Worm (Caenorhabditis elegans): ENCODE data around the gene ZK930.7.

Gene ZK930.7

DNA sequence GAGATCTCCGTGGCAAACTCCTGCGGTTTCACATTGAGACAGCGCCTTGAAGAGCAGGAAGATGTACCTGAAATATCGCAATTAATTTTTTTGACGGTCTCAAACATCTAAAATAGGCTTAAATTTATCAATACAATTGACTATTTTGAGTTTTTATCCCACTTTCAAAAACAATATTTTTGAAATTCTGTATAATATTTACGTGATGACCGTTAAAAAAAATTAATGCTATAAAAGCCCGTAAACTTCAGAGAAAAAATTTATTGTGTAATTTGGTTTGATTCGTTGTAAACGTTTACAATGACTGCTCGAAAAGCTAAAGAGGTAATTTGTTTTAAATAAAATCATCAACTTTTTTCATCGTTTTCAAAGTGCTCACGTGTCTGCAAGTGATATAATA, at the start of gene ZK930.7:
Gene ZK930.7, plus strand, starts transcription at position 301 of the 400 bp plus-strand sequence.
- TF ChIP-seq aha-1 (tag) (peak; percentile 42), nhr-11 (tag; optimal IDR thresholded peaks at IDR 0.05) (no peak)

DNA sequence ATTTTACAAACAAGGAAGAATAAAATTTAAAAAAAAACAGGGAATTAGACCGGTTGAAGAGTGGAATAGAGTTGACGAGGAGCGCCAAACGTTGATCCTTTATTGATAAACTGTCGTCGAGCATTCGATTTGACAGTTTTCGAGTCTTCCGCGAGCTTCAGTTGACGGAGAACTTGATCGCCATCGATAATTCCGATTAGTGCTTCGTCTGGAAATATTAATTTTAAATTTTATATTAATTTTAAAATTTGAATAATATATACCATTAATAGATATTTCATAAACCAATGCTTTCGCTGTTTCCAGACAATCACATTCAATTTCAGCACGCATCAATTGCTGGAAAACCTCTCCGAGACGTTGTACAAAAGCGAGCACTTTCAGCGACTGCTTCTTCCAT, 48.8 kb upstream of the ZK930.7 start, which contains the start of gene K12D12.4:
Gene K12D12.4, minus strand, starts transcription at position 101 of the 400 bp plus-strand sequence.
- TF ChIP-seq mxl-2 (GFP tag; conservative IDR thresholded peaks at IDR 0.05) (no peak), zag-1 (tag; optimal IDR thresholded peaks at IDR 0.05) (no peak), lim-7 (GFP tag; IDR thresholded peaks at IDR 0.05) (no peak), hlh-11 (tag; optimal IDR thresholded peaks at IDR 0.05) (no peak), zip-2 (tag; optimal IDR thresholded peaks at IDR 0.05) (no peak), F37D6.2 (tag; optimal IDR thresholded peaks at IDR 0.05) (no peak), F10B5.3 (tag; optimal IDR thresholded peaks at IDR 0.05) (no peak), dmd-9 (GFP tag; IDR thresholded peaks at IDR 0.05) (no peak), dpl-1 (GFP tag; optimal IDR thresholded peaks at IDR 0.05) (no peak), nhr-76 (tag; optimal IDR thresholded peaks at IDR 0.05) (no peak), lin-1 (GFP tag; IDR thresholded peaks at IDR 0.05) (no peak), nhr-11 (tag; optimal IDR thresholded peaks at IDR 0.05) (no peak), R02D3.7 (tag; optimal IDR thresholded peaks at IDR 0.05) (no peak), mxl-3 (GFP tag; optimal IDR thresholded peaks at IDR 0.05) (no peak), nhr-102 (tag; optimal IDR thresholded peaks at IDR 0.05) (no peak), egl-27 (tag; optimal IDR thresholded peaks at IDR 0.05) (no peak), dmd-8 (GFP tag; IDR thresholded peaks at IDR 0.05) (no peak)

DNA sequence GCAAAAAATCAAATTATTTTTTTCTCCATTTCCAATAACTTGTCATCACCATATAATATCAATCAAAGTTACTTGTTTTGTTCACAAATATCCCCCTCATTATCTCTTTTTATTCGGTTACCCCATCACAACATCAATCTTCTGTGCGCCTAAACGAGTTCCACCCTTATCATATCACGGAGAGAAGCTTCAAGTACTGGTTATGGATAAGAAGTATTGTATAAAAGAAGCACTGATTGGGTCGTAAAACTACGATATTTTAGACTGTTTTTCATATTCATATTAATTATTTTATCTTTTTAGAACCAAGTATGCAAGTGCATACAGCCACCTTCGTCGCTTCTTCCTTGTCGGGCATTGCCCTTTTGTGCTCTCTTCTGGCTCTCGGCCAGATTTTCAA, 46.2 kb upstream of the ZK930.7 start, which contains the start of gene col-84:
Gene col-84, plus strand, starts transcription at position 301 of the 400 bp plus-strand sequence.
- TF ChIP-seq ceh-32 (tag; optimal IDR thresholded peaks at IDR 0.05; ENCODE audit: poor library complexity): no peak
- TF ChIP-seq lsy-2 (tag; optimal IDR thresholded peaks at IDR 0.05): no peak
- no peak for TF ChIP-seq unc-130 (GFP tag; optimal IDR thresholded peaks at IDR 0.05)
- TF ChIP-seq D1046.2 (GFP tag; IDR thresholded peaks at IDR 0.05): no peak
- no peak for TF ChIP-seq ama-1 (optimal IDR thresholded peaks at IDR 0.05)
- TF ChIP-seq lin-29 (GFP tag; IDR thresholded peaks at IDR 0.05): no peak

DNA sequence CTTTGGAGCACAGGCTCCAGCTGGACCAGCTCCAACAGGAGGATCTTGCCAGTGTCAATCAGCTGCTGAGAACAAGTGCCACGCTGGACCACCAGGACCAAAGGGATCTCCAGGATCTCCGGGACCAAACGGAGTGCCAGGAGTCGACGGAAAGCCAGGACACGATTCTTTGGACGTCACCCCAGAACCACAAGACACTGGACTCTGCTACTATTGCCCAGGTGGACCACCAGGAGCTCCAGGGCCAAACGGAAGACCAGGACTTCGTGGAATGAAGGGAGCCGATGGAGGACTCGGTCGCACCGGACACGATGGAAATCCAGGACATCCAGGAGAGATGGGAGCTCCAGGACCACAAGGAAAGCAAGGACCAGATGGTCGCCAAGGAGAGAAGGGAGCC, 45.5 kb upstream of the ZK930.7 start:
- TF ChIP-seq unc-39 (tag; optimal IDR thresholded peaks at IDR 0.05): no peak
- TF ChIP-seq set-16 (GFP tag; IDR thresholded peaks at IDR 0.05): peak; percentile 78

DNA sequence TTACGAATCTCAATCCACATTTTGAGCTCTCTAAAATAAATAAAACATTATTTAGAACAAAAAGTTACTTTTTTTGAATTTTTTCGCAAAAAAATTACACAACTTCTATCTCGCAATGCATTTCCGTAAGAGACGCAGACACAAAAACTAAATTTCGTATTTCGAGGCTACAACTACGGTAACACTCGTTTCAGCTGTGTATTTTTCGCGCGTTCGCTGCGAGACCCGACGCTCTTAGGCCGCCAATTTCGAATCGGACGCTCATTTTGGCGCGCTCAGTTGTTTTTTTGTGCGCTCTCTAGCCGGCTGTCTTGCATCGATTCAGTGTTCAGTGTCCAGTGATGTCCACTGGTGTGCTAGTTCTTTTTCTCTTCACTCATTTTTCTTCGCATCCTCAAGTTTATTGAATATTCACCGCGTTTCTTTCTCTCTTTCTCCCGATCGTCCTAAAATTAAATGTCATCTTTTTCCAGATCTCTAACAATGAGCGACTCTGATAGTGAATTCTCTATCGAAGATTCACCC, 39.7 kb upstream of the ZK930.7 start, which contains the start of the genes npp-3 and top-2:
Gene npp-3, minus strand, starts transcription at position 115 of the 525 bp plus-strand sequence.
Gene top-2, plus strand, starts transcription at position 475 of the 525 bp plus-strand sequence.
- TF ChIP-seq snpc-4 (tag; optimal IDR thresholded peaks at IDR 0.05) (no peak), F37D6.2 (tag; optimal IDR thresholded peaks at IDR 0.05) (peak; percentile 93), unc-130 (GFP tag; optimal IDR thresholded peaks at IDR 0.05) (peak; percentile 95), lin-13 (GFP tag; optimal IDR thresholded peaks at IDR 0.05) (peak; percentile 93), aly-2 (tag; optimal IDR thresholded peaks at IDR 0.05) (no peak), madf-9 (GFP tag; conservative IDR thresholded peaks at IDR 0.05) (peak; percentile 53; the same call in 1 of the 2 replicates), mes-2 (tag; optimal IDR thresholded peaks at IDR 0.05; ENCODE audit: poor library complexity, severe bottlenecking) (peak; percentile 94), F10B5.3 (tag; optimal IDR thresholded peaks at IDR 0.05) (peak; percentile 76), set-16 (GFP tag; IDR thresholded peaks at IDR 0.05) (peak; percentile 48; the same call in 1 of the 2 replicates), ces-1 (GFP tag; optimal IDR thresholded peaks at IDR 0.05) (no peak), nhr-6 (tag; optimal IDR thresholded peaks at IDR 0.05) (peak; percentile 84), Y5F2A.4 (GFP tag; optimal IDR thresholded peaks at IDR 0.05) (no peak), cey-2 (tag; optimal IDR thresholded peaks at IDR 0.05; ENCODE audit: borderline replicate concordance, insufficient read depth) (no peak), jun-1 (tag; optimal IDR thresholded peaks at IDR 0.05) (peak; percentile 75), dpl-1 (GFP tag; optimal IDR thresholded peaks at IDR 0.05) (peak; percentile 99), dmd-8 (GFP tag; IDR thresholded peaks at IDR 0.05) (no peak), ceh-28 (tag; optimal IDR thresholded peaks at IDR 0.05) (no peak), lim-7 (GFP tag; IDR thresholded peaks at IDR 0.05) (no peak), lin-1 (GFP tag; IDR thresholded peaks at IDR 0.05) (peak; percentile 40; the same call in 1 of the 2 replicates), attf-4 (tag; optimal IDR thresholded peaks at IDR 0.05) (no peak), dmd-6 (GFP tag; IDR thresholded peaks at IDR 0.05) (peak; percentile 79), zag-1 (tag; optimal IDR thresholded peaks at IDR 0.05) (no peak), ZK546.5 (tag; optimal IDR thresholded peaks at IDR 0.05) (peak in 1 of 2 experiments; percentile 4), ama-1 (optimal IDR thresholded peaks at IDR 0.05) (peak; percentile 78), ztf-7 (tag; optimal IDR thresholded peaks at IDR 0.05) (no peak), daf-12 (tag; optimal IDR thresholded peaks at IDR 0.05) (no peak), Y75B8A.6 (GFP tag; IDR thresholded peaks at IDR 0.05) (no peak), mxl-2 (GFP tag; conservative IDR thresholded peaks at IDR 0.05) (no peak), egl-27 (tag; optimal IDR thresholded peaks at IDR 0.05) (no peak)

Data from whole organism, L4 larva.